Fruit fly (Drosophila melanogaster) whole organism, pupa: ENCODE results near the gene PIG-T.

Experiments used
- CG8159 ChIP-seq: fragments of 200-800 bp; sonication (Bioruptor generic); optimal IDR thresholded peaks from 3 replicates; lab custom pipeline; 2018; ENCODE audit warnings: missing biosample characterization, mild to moderate bottlenecking, missing genetic modification characterization, moderate library complexity
- EcR ChIP-seq: fragments of 200-800 bp; sonication (Bioruptor generic); optimal IDR thresholded peaks from 3 replicates; lab custom pipeline; 2019; ENCODE audit warnings: missing biosample characterization, missing genetic modification characterization, mild to moderate bottlenecking, moderate library complexity, missing genetic modification reagents

DNA sequence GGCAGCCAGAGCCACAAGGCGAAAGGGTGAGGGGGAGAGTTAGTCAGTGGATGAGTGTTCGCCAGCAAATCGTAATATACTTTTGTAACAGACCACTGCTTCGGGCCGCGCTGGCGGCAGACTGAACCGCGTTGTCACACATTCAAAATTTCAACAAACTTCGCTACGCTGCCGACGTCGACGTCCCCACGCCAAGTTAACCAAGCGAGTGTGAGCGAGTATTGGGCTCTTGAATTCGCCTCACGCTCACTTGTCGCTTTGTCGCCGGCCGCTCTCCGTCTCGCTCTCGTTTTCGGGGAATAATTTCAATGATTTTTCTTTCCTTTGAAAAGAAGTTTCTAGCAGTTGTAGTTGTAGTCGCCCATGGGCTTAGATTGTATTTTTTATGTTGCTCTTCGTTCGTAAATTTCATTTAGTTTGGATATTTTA is 4.5 kb upstream of the PIG-T start, which contains the start of gene lawc:
- no peak for TF ChIP-seq CG8159
- peak; percentile 21 for TF ChIP-seq EcR (GFP tag; lab: Kevin White, UChicago)
